Worm (Caenorhabditis elegans): Measurements from ENCODE around the gene F28B4.4.

F28B4.4 gene

DNA sequence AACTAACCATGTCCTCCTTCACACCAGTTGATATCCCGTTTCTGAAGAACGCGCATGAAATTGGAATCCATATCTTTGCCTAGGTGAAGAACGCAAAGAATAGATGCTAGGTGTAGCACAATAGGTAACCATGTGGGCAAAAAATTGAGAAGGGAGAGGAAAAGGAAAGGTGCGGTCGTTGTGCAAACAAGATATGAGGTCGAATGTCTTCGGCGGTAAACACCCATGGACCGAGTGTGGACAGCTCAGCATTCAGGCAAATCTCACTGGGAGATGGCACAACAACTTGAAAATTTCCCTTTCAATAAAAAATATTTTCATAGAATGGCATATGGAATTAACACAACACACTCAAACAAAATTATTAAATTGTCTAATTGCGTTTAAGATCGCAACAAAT is at the start of gene F28B4.4:
Gene F28B4.4, minus strand, starts transcription at position 101 of the 400 bp plus-strand sequence.
- no peak for TF ChIP-seq mdl-1 (tag; optimal IDR thresholded peaks at IDR 0.05)
- no peak for TF ChIP-seq mbf-1 (tag; optimal IDR thresholded peaks at IDR 0.05)
- no peak for TF ChIP-seq peb-1 (tag; optimal IDR thresholded peaks at IDR 0.05)
- no peak for TF ChIP-seq nhr-21 (tag; optimal IDR thresholded peaks at IDR 0.05)
- TF ChIP-seq lin-39 (tag; optimal IDR thresholded peaks at IDR 0.05), result no peak
- TF ChIP-seq dmd-4 (tag; optimal IDR thresholded peaks at IDR 0.05), result no peak
- TF ChIP-seq ztf-11 (tag; optimal IDR thresholded peaks at IDR 0.05), result no peak
- TF ChIP-seq R02D3.7 (tag; optimal IDR thresholded peaks at IDR 0.05), result no peak
- no peak for TF ChIP-seq ztf-4 (tag; optimal IDR thresholded peaks at IDR 0.05)
- no peak for TF ChIP-seq gmeb-1 (tag; optimal IDR thresholded peaks at IDR 0.05)
- no peak for TF ChIP-seq sma-3 (GFP tag; optimal IDR thresholded peaks at IDR 0.05)
- no peak for TF ChIP-seq egl-27 (tag; optimal IDR thresholded peaks at IDR 0.05)
- no peak for TF ChIP-seq lin-13 (GFP tag; optimal IDR thresholded peaks at IDR 0.05)
- no peak for TF ChIP-seq crh-2 (tag; optimal IDR thresholded peaks at IDR 0.05)

ce11 chrX:3258842-3259241 is 49.4 kb upstream of the F28B4.4 start, which contains the start of gene lbp-1:
TSS of gene lbp-1 (plus strand) at chrX:3259142.
- no peak for TF ChIP-seq nhr-11 (tag; optimal IDR thresholded peaks at IDR 0.05)
- no peak for TF ChIP-seq lsy-2 (tag; optimal IDR thresholded peaks at IDR 0.05)
- no peak for TF ChIP-seq unc-39 (tag; optimal IDR thresholded peaks at IDR 0.05)
- TF ChIP-seq peb-1 (tag; optimal IDR thresholded peaks at IDR 0.05), result no peak
- TF ChIP-seq nhr-21 (tag; optimal IDR thresholded peaks at IDR 0.05), result no peak
- no peak for TF ChIP-seq ZK546.5 (tag; optimal IDR thresholded peaks at IDR 0.05)
- no peak for TF ChIP-seq egl-27 (tag; optimal IDR thresholded peaks at IDR 0.05)
- no peak for TF ChIP-seq lin-39 (tag; optimal IDR thresholded peaks at IDR 0.05)
- TF ChIP-seq Y55F3AM.14 (GFP tag; optimal IDR thresholded peaks at IDR 0.05), result no peak
- TF ChIP-seq ztf-4 (tag; optimal IDR thresholded peaks at IDR 0.05), result no peak
- no peak for TF ChIP-seq sem-4 (tag; optimal IDR thresholded peaks at IDR 0.05)
- TF ChIP-seq C34F6.9 (tag; optimal IDR thresholded peaks at IDR 0.05), result no peak
- no peak for TF ChIP-seq ceh-82 (tag; optimal IDR thresholded peaks at IDR 0.05)
- TF ChIP-seq dmd-4 (tag; optimal IDR thresholded peaks at IDR 0.05), result no peak

DNA sequence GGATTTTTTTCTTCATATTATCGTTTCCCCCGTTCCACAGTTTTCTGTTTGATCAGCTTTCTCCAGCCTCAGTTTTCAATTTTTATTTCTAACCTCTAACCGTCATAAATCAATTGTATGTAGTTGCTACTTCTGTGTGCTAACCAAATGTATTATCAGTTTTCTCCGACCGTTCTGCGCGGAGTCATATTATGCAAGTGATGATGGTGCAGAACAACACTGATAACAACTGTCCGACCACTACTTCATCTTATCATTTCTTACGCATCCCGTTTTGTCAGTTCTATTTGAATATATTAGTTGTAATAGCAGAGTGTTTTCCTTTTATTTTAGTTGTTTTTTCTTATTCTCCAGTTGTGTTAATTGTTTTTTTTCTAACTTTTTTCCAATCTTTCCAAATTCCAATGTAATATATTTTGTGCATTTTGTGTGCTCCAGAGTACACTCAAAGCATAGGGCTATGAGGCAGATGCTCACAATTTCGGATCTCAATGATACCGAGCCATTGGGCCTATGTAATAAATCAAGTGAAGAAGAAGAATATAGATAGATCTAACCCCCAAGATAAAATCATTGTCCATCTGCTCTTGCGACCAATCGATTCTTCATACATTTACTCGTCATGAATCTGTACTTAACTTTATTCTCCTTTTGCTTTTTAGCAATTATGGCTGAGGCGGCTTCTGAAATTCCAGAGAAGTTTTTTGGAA is 47.5 kb upstream of the F28B4.4 start, which contains the start of gene lbp-3:
Gene lbp-3, plus strand, starts transcription at position 589 of the 710 bp plus-strand sequence.
- no peak for TF ChIP-seq ztf-4 (tag; optimal IDR thresholded peaks at IDR 0.05)
- no peak for TF ChIP-seq nhr-25 (tag; optimal IDR thresholded peaks at IDR 0.05)
- TF ChIP-seq unc-55 (GFP tag; optimal IDR thresholded peaks at IDR 0.05), result no peak
- TF ChIP-seq nhr-237 (tag; optimal IDR thresholded peaks at IDR 0.05), result no peak
- TF ChIP-seq lin-13 (GFP tag; optimal IDR thresholded peaks at IDR 0.05), result no peak
- peak; percentile 33 for TF ChIP-seq gmeb-1 (tag; optimal IDR thresholded peaks at IDR 0.05)
- TF ChIP-seq blmp-1 (tag; optimal IDR thresholded peaks at IDR 0.05; ENCODE audit: insufficient read depth), result no peak
- TF ChIP-seq crh-2 (tag; optimal IDR thresholded peaks at IDR 0.05), result peak; percentile 85
- TF ChIP-seq ZK546.5 (tag; optimal IDR thresholded peaks at IDR 0.05), result no peak
- no peak for TF ChIP-seq sem-4 (tag; optimal IDR thresholded peaks at IDR 0.05)
- TF ChIP-seq ama-1 (optimal IDR thresholded peaks at IDR 0.05), result no peak
- TF ChIP-seq sma-9 (GFP tag; optimal IDR thresholded peaks at IDR 0.05), result peak; percentile 82
- no peak for TF ChIP-seq sma-9 (tag; optimal IDR thresholded peaks at IDR 0.05)
- TF ChIP-seq skn-1 (tag; optimal IDR thresholded peaks at IDR 0.05), result no peak
- peak; percentile 17 for TF ChIP-seq sma-3 (GFP tag; optimal IDR thresholded peaks at IDR 0.05)
- TF ChIP-seq nhr-11 (tag; optimal IDR thresholded peaks at IDR 0.05), result no peak
- no peak for TF ChIP-seq elt-3 (tag; optimal IDR thresholded peaks at IDR 0.05)
- TF ChIP-seq R02D3.7 (tag; optimal IDR thresholded peaks at IDR 0.05), result no peak
- TF ChIP-seq lsy-2 (tag; optimal IDR thresholded peaks at IDR 0.05), result peak in 1 of 2 experiments; percentile 30
- no peak for TF ChIP-seq lin-11 (tag; optimal IDR thresholded peaks at IDR 0.05)
- no peak for TF ChIP-seq ztf-11 (tag; optimal IDR thresholded peaks at IDR 0.05)
- no peak for TF ChIP-seq ceh-16 (tag; optimal IDR thresholded peaks at IDR 0.05)
- peak; percentile 99 for TF ChIP-seq nhr-129 (tag; optimal IDR thresholded peaks at IDR 0.05)
- TF ChIP-seq mdl-1 (tag; optimal IDR thresholded peaks at IDR 0.05), result no peak
- TF ChIP-seq egl-27 (tag; optimal IDR thresholded peaks at IDR 0.05), result no peak
- TF ChIP-seq fos-1 (tag; optimal IDR thresholded peaks at IDR 0.05), result peak; percentile 98
- no peak for TF ChIP-seq nhr-23 (tag; optimal IDR thresholded peaks at IDR 0.05)
- peak; percentile 53 for TF ChIP-seq mab-5 (tag; optimal IDR thresholded peaks at IDR 0.05)
- no peak for TF ChIP-seq unc-39 (tag; optimal IDR thresholded peaks at IDR 0.05)
- TF ChIP-seq F13H6.1 (tag; optimal IDR thresholded peaks at IDR 0.05), result peak; percentile 37

Data from whole organism, L2 larva.